Worm (Caenorhabditis elegans) whole organism, mixed stage, embryonic: ENCODE data around the gene rdl-1.

Experiments
- blmp-1 ChIP-seq: fragments of 150-350 bp; optimal IDR thresholded peaks from 2 replicates; lab custom pipeline; 2014; ENCODE audit warnings: missing biosample characterization, missing genetic modification characterization
- flh-1 ChIP-seq: fragments of 200-800 bp; sonication (Bioruptor generic); optimal IDR thresholded peaks from 2 replicates; lab custom pipeline; 2018; ENCODE audit warnings: mild to moderate bottlenecking, missing genetic modification characterization, moderate library complexity, missing compliant biosample characterization
- lin-32 ChIP-seq: fragments of 200-800 bp; sonication (Bioruptor generic); optimal IDR thresholded peaks from 2 replicates; lab custom pipeline; 2018; ENCODE audit warnings: mild to moderate bottlenecking, missing genetic modification characterization, missing compliant biosample characterization
- mab-5 ChIP-seq: fragments of 150-350 bp; optimal IDR thresholded peaks from 2 replicates; lab custom pipeline; 2014; ENCODE audit warnings: missing biosample characterization, missing genetic modification characterization
- nhr-2 ChIP-seq: fragments of 150-350 bp; optimal IDR thresholded peaks from 2 replicates; lab custom pipeline; 2014; ENCODE audit warnings: missing biosample characterization, missing genetic modification characterization
- sptf-1 ChIP-seq: sonication (generic microtip); optimal IDR thresholded peaks from 2 replicates; lab custom pipeline; 2017; ENCODE audit warnings: mild to moderate bottlenecking, missing genetic modification characterization, moderate library complexity, missing compliant biosample characterization
- unc-39 ChIP-seq: fragments of 150-350 bp; optimal IDR thresholded peaks from 2 replicates; lab custom pipeline; 2014; ENCODE audit warnings: missing biosample characterization, missing genetic modification characterization
- unc-62 ChIP-seq: fragments of 150-350 bp; optimal IDR thresholded peaks from 2 replicates; lab custom pipeline; 2014; ENCODE audit warnings: missing biosample characterization, missing genetic modification reagents, missing genetic modification characterization

- no peak for TF ChIP-seq nhr-2 (tag; lab: Kevin White, UChicago)
- TF ChIP-seq sptf-1 (tag; lab: Kevin White, UChicago) = no peak
- TF ChIP-seq flh-1 (GFP tag; lab: Kevin White, UChicago) = no peak
- TF ChIP-seq unc-62 (GFP tag; lab: Kevin White, UChicago) = no peak
- TF ChIP-seq unc-39 (tag; lab: Kevin White, UChicago) = no peak
- no peak for TF ChIP-seq blmp-1 (tag; lab: Kevin White, UChicago)
- TF ChIP-seq lin-32 = no peak
- no peak for TF ChIP-seq mab-5 (tag; lab: Kevin White, UChicago)
These were observed 47.3 kb downstream of the rdl-1 start, which contains the start of gene C50F7.6 for ce11 chrIV:7722806-7723205.
